Worm (Caenorhabditis elegans): ENCODE results near the gene bbs-2.
"Not testable (repeated sequence)": the region's sequence is repeated elsewhere in the genome, so short reads cannot be mapped to it uniquely, and the experiment has no call there.

- not testable (repeated sequence) for TF ChIP-seq fos-1, unc-39 (tag; optimal IDR thresholded peaks at IDR 0.05)
Measured at ce11 chrIV:7946899-7947499, 13.2 kb downstream of the bbs-2 start, which contains the start of gene F20D12.12.
